Fruit fly (Drosophila melanogaster) whole organism, embryonic: ENCODE data around the gene Acp26Aa.

ENCODE experiments used
- Bteb2 ChIP-seq: fragments of 200-800 bp; sonication (Bioruptor generic); optimal IDR thresholded peaks from 2 replicates; lab custom pipeline; 2016; ENCODE audit warnings: missing biosample characterization, missing genetic modification characterization
- CG13894 ChIP-seq: fragments of 200-800 bp; sonication (Bioruptor generic); optimal IDR thresholded peaks from 3 replicates; lab custom pipeline; 2018; ENCODE audit warnings: missing biosample characterization, mild to moderate bottlenecking, missing genetic modification characterization, moderate library complexity
- CG17612 ChIP-seq: fragments of 200-800 bp; sonication (Bioruptor generic); IDR thresholded peaks from 2 replicates; pipeline ENCODE4 v1.3.6; 2022; ENCODE audit warnings: missing biosample characterization, missing genetic modification characterization
- CG1792 ChIP-seq: fragments of 200-800 bp; sonication (Bioruptor generic); optimal IDR thresholded peaks from 2 replicates; lab custom pipeline; 2016; ENCODE audit warnings: missing biosample characterization, missing genetic modification characterization
- CG18619 ChIP-seq: fragments of 200-800 bp; sonication (Bioruptor generic); optimal IDR thresholded peaks from 3 replicates; lab custom pipeline; 2017; ENCODE audit warnings: missing biosample characterization, mild to moderate bottlenecking, missing genetic modification characterization
- CG2875 ChIP-seq: fragments of 200-800 bp; sonication (Bioruptor generic); optimal IDR thresholded peaks from 2 replicates; lab custom pipeline; 2017; ENCODE audit warnings: missing biosample characterization, mild to moderate bottlenecking, missing genetic modification characterization, missing genetic modification reagents
- CG32767 ChIP-seq: fragments of 200-800 bp; sonication (Bioruptor generic); IDR thresholded peaks from 2 replicates; pipeline ENCODE4 v1.3.6; 2022; ENCODE audit warnings: missing biosample characterization, missing genetic modification characterization
- CG4360 ChIP-seq: fragments of 200-800 bp; sonication (Bioruptor generic); IDR thresholded peaks from 2 replicates; pipeline ENCODE4 v1.3.6; 2022; ENCODE audit warnings: missing biosample characterization, missing genetic modification characterization
- CG4424 ChIP-seq: fragments of 200-800 bp; sonication (Bioruptor generic); optimal IDR thresholded peaks from 3 replicates; lab custom pipeline; 2016; ENCODE audit warnings: missing biosample characterization, missing genetic modification characterization
- Dfd ChIP-seq, 2 experiments: fragments of >200 bp; optimal IDR thresholded peaks; 2 replicates each; lab custom pipeline; 2017; ENCODE audit warnings: missing biosample characterization in 2 of 2, missing genetic modification characterization in 2 of 2
- Rx ChIP-seq: fragments of 200-800 bp; sonication (Bioruptor generic); IDR thresholded peaks from 2 replicates; pipeline ENCODE4 v1.3.6; 2022; ENCODE audit warnings: missing biosample characterization, missing genetic modification characterization
- kni ChIP-seq: fragments of 200-800 bp; sonication (Bioruptor generic); optimal IDR thresholded peaks from 3 replicates; lab custom pipeline; 2017; ENCODE audit warnings: mild to moderate bottlenecking, missing biosample characterization, missing genetic modification reagents, missing genetic modification characterization
- nerfin-1 ChIP-seq: fragments of 200-800 bp; sonication (Bioruptor generic); optimal IDR thresholded peaks from 3 replicates; lab custom pipeline; 2019; ENCODE audit warnings: missing biosample characterization, mild to moderate bottlenecking, missing genetic modification characterization, moderate library complexity
- tio ChIP-seq: fragments of 200-800 bp; sonication (Bioruptor generic); optimal IDR thresholded peaks from 2 replicates; lab custom pipeline; 2017; ENCODE audit warnings: missing biosample characterization, missing genetic modification characterization, inconsistent platforms

DNA sequence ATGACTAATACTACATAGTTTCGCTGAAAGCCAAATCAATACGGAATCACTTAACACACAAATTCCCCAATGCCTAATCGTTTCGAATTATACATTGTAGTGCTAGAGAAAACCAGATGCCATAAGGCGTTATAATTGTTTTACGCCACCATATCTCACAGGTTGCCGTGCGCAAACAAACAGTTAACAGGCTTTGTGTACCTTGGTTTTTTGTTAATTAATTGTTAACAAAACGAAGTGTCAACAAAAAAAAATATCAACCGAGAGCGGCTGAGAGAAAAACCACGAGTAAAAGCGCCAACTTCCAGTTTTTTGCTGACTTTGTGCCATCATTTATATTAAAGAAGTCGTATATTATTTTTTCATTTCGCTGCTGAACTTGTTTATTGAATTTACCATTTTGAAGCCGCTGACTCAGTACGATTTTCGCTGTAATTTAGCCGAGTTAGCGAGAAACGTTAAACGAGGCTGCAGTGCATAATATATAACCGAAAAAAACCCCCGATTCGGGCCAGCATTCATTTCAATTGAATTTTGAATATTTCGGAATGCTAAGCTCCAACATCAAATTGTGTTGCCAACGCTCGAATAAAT, 17.1 kb downstream of the Acp26Aa start:
- peak; percentile 1 for TF ChIP-seq CG2875 (GFP tag; lab: Kevin White, UChicago)
- TF ChIP-seq CG17612 (GFP tag; lab: Robert Waterston, UW), result no peak
- no peak for TF ChIP-seq tio
- TF ChIP-seq Dfd (GFP tag; optimal IDR thresholded peaks at IDR 0.05; lab: Kevin White, UChicago), result no peak
- peak; percentile 29 for TF ChIP-seq CG13894 (tag; lab: Kevin White, UChicago)
- TF ChIP-seq CG4424 (GFP tag; lab: Kevin White, UChicago), result no peak
- TF ChIP-seq Bteb2 (GFP tag; lab: Kevin White, UChicago), result no peak
- no peak for TF ChIP-seq CG32767 (GFP tag; lab: Robert Waterston, UW)
- peak; percentile 58 for TF ChIP-seq CG18619 (GFP tag; lab: Kevin White, UChicago)
- no peak for TF ChIP-seq nerfin-1 (tag; lab: Kevin White, UChicago)
- no peak for TF ChIP-seq kni (GFP tag; lab: Kevin White, UChicago)
- TF ChIP-seq CG4360 (GFP tag; lab: Robert Waterston, UW), result no peak
- no peak for TF ChIP-seq CG1792 (GFP tag; lab: Kevin White, UChicago)
- TF ChIP-seq Rx (GFP tag; lab: Robert Waterston, UW), result no peak
